Fruit fly (Drosophila melanogaster) Kc167 (cell line): ENCODE results near the gene Exn.

Experiments used
- Myc ChIP-seq: fragments of >200 bp; optimal IDR thresholded peaks from 2 replicates; lab custom pipeline; 2017; ENCODE audit warnings: missing external identifiers
- Sin3A ChIP-seq: fragments of >200 bp; optimal IDR thresholded peaks from 2 replicates; lab custom pipeline; 2018; ENCODE audit warnings: missing external identifiers
- h ChIP-seq: fragments of >200 bp; optimal IDR thresholded peaks from 3 replicates; lab custom pipeline; 2018; ENCODE audit warnings: missing external identifiers
- insv ChIP-seq: fragments of >200 bp; optimal IDR thresholded peaks from 3 replicates; lab custom pipeline; 2018; ENCODE audit warnings: missing external identifiers
- psq ChIP-seq: fragments of >200 bp; optimal IDR thresholded peaks from 2 replicates; lab custom pipeline; 2017; ENCODE audit warnings: missing external identifiers
- ttk ChIP-seq: sonication (Bioruptor generic); optimal IDR thresholded peaks from 2 replicates; lab custom pipeline; 2017; ENCODE audit warnings: missing external identifiers

The Exn gene

DNA sequence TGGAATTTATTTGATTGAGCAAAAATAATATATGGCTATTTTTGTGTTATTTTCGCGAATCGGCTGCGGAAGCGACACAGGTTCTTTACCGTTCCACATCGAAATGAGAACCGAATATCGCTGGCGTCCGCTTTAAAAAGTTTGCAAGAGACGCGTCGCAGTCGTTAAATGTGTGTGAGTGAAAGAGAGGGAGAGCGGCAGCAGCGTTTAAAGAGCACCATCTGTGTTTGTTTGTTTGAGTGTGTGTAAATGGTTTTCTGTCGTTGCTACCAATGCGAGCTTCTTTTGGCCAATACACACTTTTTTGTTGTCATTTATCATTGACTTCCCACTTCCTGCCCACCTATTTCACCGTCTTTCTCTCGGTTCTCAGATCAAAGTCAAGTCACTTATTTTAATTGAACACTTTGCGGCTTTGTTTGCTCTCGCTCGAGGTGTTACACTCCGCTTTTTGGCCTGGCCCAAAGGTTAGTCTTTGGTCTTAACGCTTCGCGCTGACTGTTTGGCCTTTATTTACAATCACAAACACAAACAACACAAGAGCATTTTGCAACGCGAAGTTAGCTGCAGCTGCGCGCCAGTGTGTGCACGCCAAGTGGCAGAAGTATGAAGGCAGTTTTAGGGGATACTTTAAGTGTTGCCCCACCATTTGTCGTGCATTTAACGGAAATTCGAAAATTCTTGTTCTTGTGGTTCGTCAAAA is 42.4 kb downstream of the Exn start, which contains the start of gene CG3764:
CG3764 (minus strand) TSS at position 549 of the 703 bp plus-strand sequence.
- no peak for TF ChIP-seq h (lab: Kevin White, UChicago)
- TF ChIP-seq ttk (lab: Kevin White, UChicago): no peak
- no peak for TF ChIP-seq Sin3A (lab: Kevin White, UChicago)
- no peak for TF ChIP-seq psq (lab: Kevin White, UChicago)
- TF ChIP-seq Myc (lab: Kevin White, UChicago): no peak
- TF ChIP-seq insv (lab: Kevin White, UChicago): no peak

DNA sequence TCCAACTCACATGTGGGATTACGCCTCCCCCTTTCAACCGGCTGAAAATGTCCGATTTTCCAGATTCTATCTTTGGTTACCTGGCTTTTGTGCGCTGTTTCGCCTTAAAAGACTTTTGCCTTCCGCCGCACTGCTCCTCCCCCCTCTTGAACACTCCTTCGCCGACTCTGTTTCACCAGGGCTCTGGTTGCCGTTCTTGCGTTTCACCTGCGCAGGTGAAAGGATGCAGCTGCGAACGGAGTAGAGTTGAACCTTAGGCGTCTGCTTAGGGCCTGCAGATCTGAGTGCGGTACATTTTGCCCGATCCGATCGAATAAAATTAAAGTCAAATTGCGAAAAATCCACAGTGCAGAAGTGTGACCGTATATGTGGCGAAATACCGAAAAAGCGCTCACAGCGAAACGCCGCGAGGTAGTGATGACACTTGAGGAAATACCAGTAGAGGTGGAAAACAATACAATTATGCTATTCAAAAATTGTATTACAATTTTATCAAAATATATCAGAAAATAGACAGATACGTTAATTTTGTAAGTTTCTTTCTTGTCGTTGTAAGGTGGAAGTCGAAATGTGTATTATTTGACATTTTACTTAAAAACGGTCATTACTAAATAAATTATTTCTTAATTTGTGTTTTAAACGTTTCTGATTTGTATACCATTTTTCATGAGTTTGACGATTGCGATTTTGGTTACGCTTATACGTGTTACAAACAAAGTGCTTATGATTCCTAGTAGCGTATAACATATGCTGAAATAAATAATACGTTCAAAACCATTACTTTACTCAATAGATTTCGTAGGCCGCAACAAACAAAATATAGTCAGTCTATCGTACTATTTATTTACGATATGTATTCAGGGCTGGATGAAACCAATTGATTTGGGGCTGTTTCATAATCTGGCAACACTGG is 46.1 kb downstream of the Exn start, which contains the start of the genes CG6664 and CG7728:
CG6664 (minus strand) TSS at position 518 of the 913 bp plus-strand sequence.
CG7728 (plus strand) TSS at position 874 of the 913 bp plus-strand sequence.
- TF ChIP-seq ttk (lab: Kevin White, UChicago) (no peak), h (lab: Kevin White, UChicago) (no peak), psq (lab: Kevin White, UChicago) (no peak), Myc (lab: Kevin White, UChicago) (no peak), Sin3A (lab: Kevin White, UChicago) (no peak), insv (lab: Kevin White, UChicago) (no peak)

DNA sequence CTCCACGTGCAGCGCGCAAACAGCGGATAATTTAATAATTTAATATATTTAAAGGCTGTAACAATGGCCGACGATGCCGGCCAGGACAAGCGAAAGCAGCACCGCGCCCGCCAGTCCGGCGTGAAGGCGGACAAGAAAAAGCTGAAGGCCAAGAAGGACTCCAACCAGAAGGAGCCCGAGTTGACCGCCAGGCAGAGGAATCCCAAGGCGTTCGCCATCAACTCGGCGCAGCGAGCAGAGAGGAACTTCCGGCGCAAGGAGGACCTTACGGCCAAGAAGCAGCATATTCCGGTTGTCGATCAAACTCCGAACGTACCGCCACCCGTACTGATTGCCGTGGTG is 46.7 kb downstream of the Exn start:
- TF ChIP-seq ttk (lab: Kevin White, UChicago) (no peak), Myc (lab: Kevin White, UChicago) (no peak), psq (lab: Kevin White, UChicago) (no peak), h (lab: Kevin White, UChicago) (no peak), insv (lab: Kevin White, UChicago) (no peak), Sin3A (lab: Kevin White, UChicago) (no peak)

DNA sequence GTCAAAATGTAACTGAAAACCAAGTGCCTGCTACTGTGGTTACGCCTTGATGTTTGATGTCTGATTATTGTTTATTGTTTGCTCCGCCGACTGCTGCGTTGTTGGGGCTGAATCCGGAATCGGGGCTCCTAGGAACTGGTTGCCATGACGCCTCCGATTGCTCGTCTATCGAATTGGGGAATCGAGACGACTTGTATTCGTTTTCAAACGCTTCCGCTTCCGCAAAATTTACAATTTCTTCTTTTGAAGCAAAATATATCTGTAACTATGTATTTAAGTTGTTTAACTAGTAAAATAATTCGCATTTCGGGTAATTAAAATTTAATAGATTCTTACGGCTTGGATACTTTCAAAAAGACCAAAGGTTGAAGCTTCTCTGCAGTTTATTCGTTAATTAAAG is 52.9 kb downstream of the Exn start, which contains the start of gene CG6652:
CG6652 (minus strand) TSS at position 101 of the 400 bp plus-strand sequence.
- TF ChIP-seq insv (lab: Kevin White, UChicago) (no peak), ttk (lab: Kevin White, UChicago) (no peak), Myc (lab: Kevin White, UChicago) (no peak), h (lab: Kevin White, UChicago) (no peak), Sin3A (lab: Kevin White, UChicago) (no peak), psq (lab: Kevin White, UChicago) (no peak)

DNA sequence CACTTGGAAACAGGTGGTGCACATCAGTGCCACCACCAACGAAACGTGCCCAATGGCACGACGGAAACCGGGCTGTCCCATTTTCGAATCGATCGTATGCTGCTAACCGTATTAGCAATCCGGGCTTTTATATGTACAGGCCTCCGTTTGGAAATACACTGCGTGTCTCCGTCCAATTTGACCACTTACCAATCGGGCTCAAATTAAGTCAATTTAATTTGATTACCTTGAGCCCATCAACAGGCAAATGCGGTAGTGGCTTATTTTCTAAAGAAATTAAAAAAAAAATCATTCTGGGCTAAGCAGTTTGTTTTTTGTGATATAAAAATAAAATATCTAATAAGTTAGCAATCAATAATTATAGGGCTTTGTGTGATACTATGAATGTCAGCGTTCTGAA is 53.8 kb downstream of the Exn start, which contains the start of gene a10:
a10 (minus strand) TSS at position 101 of the 400 bp plus-strand sequence.
- TF ChIP-seq ttk (lab: Kevin White, UChicago) (no peak), insv (lab: Kevin White, UChicago) (no peak), Sin3A (lab: Kevin White, UChicago) (no peak), Myc (lab: Kevin White, UChicago) (no peak), psq (lab: Kevin White, UChicago) (no peak), h (lab: Kevin White, UChicago) (no peak)

DNA sequence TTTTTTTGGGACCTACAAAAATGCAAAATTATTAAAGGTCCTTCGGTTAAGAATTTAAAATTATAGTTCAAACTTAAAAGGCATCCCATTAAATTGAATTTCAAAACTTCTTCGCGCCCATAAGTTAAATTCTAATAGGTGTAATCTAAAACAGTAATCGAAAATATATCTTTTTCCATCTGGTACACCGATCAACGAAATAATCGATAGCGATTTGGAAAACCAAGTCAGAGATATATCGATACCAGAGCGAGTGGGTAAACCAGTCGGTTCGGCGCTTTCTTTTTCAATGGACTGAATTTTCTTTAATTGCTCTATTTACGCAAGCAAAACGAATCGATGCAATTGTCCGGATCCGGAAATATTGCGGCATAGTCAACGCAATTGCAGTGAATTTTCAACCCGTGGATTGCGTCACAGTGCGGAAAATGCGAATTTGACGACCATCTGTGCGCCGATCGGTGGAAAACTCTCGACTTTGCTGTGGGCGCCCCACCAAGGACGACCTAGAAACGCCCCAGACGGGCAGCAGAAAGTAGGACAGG is 54.4 kb downstream of the Exn start, which contains the start of gene Fit2:
Fit2 (plus strand) TSS at position 234 of the 545 bp plus-strand sequence.
- TF ChIP-seq ttk (lab: Kevin White, UChicago): no peak
- TF ChIP-seq Sin3A (lab: Kevin White, UChicago): no peak
- no peak for TF ChIP-seq psq (lab: Kevin White, UChicago)
- TF ChIP-seq Myc (lab: Kevin White, UChicago): no peak
- TF ChIP-seq h (lab: Kevin White, UChicago): no peak
- TF ChIP-seq insv (lab: Kevin White, UChicago): no peak

DNA sequence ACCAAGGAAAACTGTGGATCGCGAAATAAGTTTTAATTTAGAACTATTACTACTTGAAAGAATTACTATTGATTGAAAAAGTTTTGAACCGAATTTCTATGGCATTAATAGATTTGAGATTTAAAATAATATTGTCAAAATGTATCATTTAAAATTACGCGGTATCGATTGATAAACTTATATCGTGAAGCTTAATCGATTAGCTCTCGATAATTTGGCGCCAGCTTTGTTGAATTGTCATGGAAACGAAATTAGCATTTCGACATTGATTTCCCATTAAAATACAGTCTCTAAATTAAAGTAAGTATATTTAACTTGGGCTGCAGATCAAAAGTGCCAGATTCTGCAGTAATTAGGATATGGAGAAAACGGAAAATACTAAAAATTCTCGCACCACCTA is 57.5 kb downstream of the Exn start, which contains the start of gene CG7730:
CG7730 (plus strand) TSS at position 206 of the 400 bp plus-strand sequence.
- TF ChIP-seq psq (lab: Kevin White, UChicago) (no peak), Sin3A (lab: Kevin White, UChicago) (no peak), insv (lab: Kevin White, UChicago) (no peak), Myc (lab: Kevin White, UChicago) (no peak), h (lab: Kevin White, UChicago) (no peak), ttk (lab: Kevin White, UChicago) (no peak)

DNA sequence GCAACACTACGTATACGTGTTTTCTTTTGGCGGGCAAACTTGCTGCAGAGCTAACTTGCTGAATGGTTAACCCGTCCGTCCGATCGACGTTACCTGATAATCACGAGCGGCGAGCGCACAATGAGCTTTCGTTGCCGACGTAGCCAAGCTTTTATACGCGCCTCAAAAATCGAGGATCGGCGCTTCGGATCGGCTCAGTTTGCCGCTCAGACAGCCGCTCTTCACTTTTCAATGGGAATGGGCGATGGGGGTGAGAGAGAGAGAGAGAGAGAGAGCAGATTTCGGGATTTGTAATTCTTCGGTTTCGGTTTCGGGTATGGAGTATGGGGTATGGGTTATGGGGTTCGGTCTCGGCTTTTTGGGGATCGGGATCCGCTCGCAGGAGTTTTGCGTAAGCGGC is 62.2 kb downstream of the Exn start, which contains the start of gene Ilp8:
Ilp8 (minus strand) TSS at position 110 of the 400 bp plus-strand sequence.
- no peak for TF ChIP-seq Sin3A (lab: Kevin White, UChicago)
- no peak for TF ChIP-seq psq (lab: Kevin White, UChicago)
- TF ChIP-seq insv (lab: Kevin White, UChicago): no peak
- TF ChIP-seq ttk (lab: Kevin White, UChicago): no peak
- TF ChIP-seq h (lab: Kevin White, UChicago): no peak
- TF ChIP-seq Myc (lab: Kevin White, UChicago): no peak

DNA sequence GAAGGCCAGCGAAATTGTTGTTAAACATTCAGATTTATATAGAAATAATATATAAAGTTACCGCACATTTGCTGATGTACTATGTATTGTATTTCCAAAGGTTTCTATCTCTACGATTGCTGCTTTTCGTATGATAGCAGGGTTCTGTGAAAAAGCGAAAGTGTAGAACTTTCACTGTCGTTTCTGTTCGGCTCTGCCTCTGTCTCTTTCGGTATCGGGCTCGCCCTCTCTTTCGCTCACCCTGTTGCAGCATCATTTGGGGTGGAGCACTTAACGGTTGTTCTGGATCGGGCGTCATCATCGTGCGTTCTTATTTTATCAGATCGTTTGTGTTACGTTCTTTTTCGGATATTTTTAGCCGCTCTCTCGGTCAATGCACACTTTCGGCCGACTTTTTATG is 63.5 kb downstream of the Exn start:
- TF ChIP-seq h (lab: Kevin White, UChicago) (no peak), Sin3A (lab: Kevin White, UChicago) (no peak), Myc (lab: Kevin White, UChicago) (no peak), ttk (lab: Kevin White, UChicago) (no peak), psq (lab: Kevin White, UChicago) (no peak)

DNA sequence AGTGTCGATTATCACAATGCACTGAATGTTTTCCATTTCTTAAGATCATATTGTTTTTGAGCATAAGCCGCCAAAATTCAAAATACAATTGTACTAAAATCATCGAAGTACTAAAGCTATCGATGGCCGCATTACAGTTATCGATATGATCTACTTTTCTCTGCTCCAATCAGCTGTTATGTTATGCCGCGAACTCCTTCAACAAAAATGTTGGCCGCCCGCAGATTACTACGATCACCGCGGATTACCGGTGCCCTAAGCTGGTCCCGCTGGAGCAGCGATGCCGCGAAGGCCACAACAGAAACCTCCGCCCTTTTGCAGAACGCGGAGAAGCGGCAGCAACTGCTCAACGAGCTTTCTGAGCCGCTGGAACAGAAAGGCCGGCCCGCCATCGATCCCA is 65.7 kb downstream of the Exn start, which contains the start of gene beg:
beg (plus strand) TSS at position 177 of the 400 bp plus-strand sequence.
- no peak for TF ChIP-seq h (lab: Kevin White, UChicago)
- TF ChIP-seq Sin3A (lab: Kevin White, UChicago): no peak
- TF ChIP-seq insv (lab: Kevin White, UChicago): no peak
- no peak for TF ChIP-seq ttk (lab: Kevin White, UChicago)
- TF ChIP-seq Myc (lab: Kevin White, UChicago): no peak
- no peak for TF ChIP-seq psq (lab: Kevin White, UChicago)
